Worm (Caenorhabditis elegans): Measurements from ENCODE around the gene lpr-6.

Gene lpr-6

ce11 chrX:11057028-11057427, 2.8 kb upstream of the lpr-6 start, which contains the start of gene lpr-3:
Gene lpr-3, plus strand, starts transcription at chrX:11057401.
- no peak for TF ChIP-seq tbx-7 (tag; optimal IDR thresholded peaks at IDR 0.05)
- TF ChIP-seq T23F11.4 (GFP tag; optimal IDR thresholded peaks at IDR 0.05) = no peak
- TF ChIP-seq npax-4 (tag; optimal IDR thresholded peaks at IDR 0.05) = no peak
- TF ChIP-seq unc-55 (GFP tag; optimal IDR thresholded peaks at IDR 0.05) = peak; percentile 63
- no peak for TF ChIP-seq unc-42 (tag; optimal IDR thresholded peaks at IDR 0.05)
- TF ChIP-seq ceh-45 (GFP tag; IDR thresholded peaks at IDR 0.05) = no peak
- TF ChIP-seq nfya-1 (tag; optimal IDR thresholded peaks at IDR 0.05) = peak; percentile 54
- TF ChIP-seq Y22D7AL.16 (tag; optimal IDR thresholded peaks at IDR 0.05) = no peak
- peak; percentile 74 for TF ChIP-seq rnt-1 (tag; optimal IDR thresholded peaks at IDR 0.05)
- TF ChIP-seq pros-1 (tag; optimal IDR thresholded peaks at IDR 0.05) = peak; percentile 0
- TF ChIP-seq hlh-8 (tag; optimal IDR thresholded peaks at IDR 0.05) = no peak
- TF ChIP-seq elt-2 (tag; optimal IDR thresholded peaks at IDR 0.05) = no peak
- no peak for TF ChIP-seq fkh-10 (GFP tag; optimal IDR thresholded peaks at IDR 0.05)
- peak; percentile 4 for TF ChIP-seq ceh-31 (tag; optimal IDR thresholded peaks at IDR 0.05)
- TF ChIP-seq elt-4 (tag; optimal IDR thresholded peaks at IDR 0.05) = no peak

ce11 chrX:11060940-11061339, 1.1 kb downstream of the lpr-6 start:
- TF ChIP-seq ceh-30 (tag; optimal IDR thresholded peaks at IDR 0.05) (no peak), ceh-9 (tag; optimal IDR thresholded peaks at IDR 0.05) (no peak), K02D7.2 (tag; optimal IDR thresholded peaks at IDR 0.05) (no peak), odd-2 (tag; optimal IDR thresholded peaks at IDR 0.05) (no peak), ceh-2 (tag; optimal IDR thresholded peaks at IDR 0.05) (no peak), lin-11 (tag; optimal IDR thresholded peaks at IDR 0.05) (no peak), gmeb-2 (tag; optimal IDR thresholded peaks at IDR 0.05) (no peak), ceh-18 (tag; optimal IDR thresholded peaks at IDR 0.05) (no peak), hlh-30 (tag; optimal IDR thresholded peaks at IDR 0.05; ENCODE audit: insufficient read depth) (no peak), unc-3 (GFP tag; conservative IDR thresholded peaks at IDR 0.05) (no peak), unc-3 (tag; optimal IDR thresholded peaks at IDR 0.05) (no peak), che-1 (tag; optimal IDR thresholded peaks at IDR 0.05) (no peak), ceh-24 (tag; optimal IDR thresholded peaks at IDR 0.05) (no peak), elt-4 (tag; optimal IDR thresholded peaks at IDR 0.05) (no peak)

ce11 chrX:11061904-11062303, 2.1 kb downstream of the lpr-6 start, which contains the start of gene lpr-5:
Gene lpr-5, plus strand, starts transcription at chrX:11062123.
- TF ChIP-seq T23F11.4 (GFP tag; optimal IDR thresholded peaks at IDR 0.05) (no peak), Y22D7AL.16 (tag; optimal IDR thresholded peaks at IDR 0.05) (no peak), hlh-13 (GFP tag; optimal IDR thresholded peaks at IDR 0.05) (no peak), nhr-11 (tag; optimal IDR thresholded peaks at IDR 0.05) (no peak), F13H6.1 (tag; optimal IDR thresholded peaks at IDR 0.05) (no peak), ceh-45 (GFP tag; IDR thresholded peaks at IDR 0.05) (no peak)

- TF ChIP-seq ahr-1 (tag; optimal IDR thresholded peaks at IDR 0.05) (no peak), ceh-9 (tag; optimal IDR thresholded peaks at IDR 0.05) (no peak), ceh-30 (tag; optimal IDR thresholded peaks at IDR 0.05) (no peak), unc-55 (GFP tag; optimal IDR thresholded peaks at IDR 0.05) (peak; percentile 21), ref-2 (tag; optimal IDR thresholded peaks at IDR 0.05) (peak; percentile 17), hlh-6 (tag; optimal IDR thresholded peaks at IDR 0.05) (no peak), ama-1 (optimal IDR thresholded peaks at IDR 0.05) (no peak), mec-3 (tag; optimal IDR thresholded peaks at IDR 0.05; ENCODE audit: borderline replicate concordance) (no peak), unc-3 (GFP tag; conservative IDR thresholded peaks at IDR 0.05) (no peak), unc-3 (tag; optimal IDR thresholded peaks at IDR 0.05) (no peak), gmeb-2 (tag; optimal IDR thresholded peaks at IDR 0.05) (no peak), F13H6.1 (tag; optimal IDR thresholded peaks at IDR 0.05) (no peak), K09A11.1 (tag; optimal IDR thresholded peaks at IDR 0.05; ENCODE audit: insufficient read depth) (no peak), sox-2 (GFP tag; IDR thresholded peaks at IDR 0.05) (no peak), ceh-19 (GFP tag; optimal IDR thresholded peaks at IDR 0.05) (no peak), ets-4 (tag; optimal IDR thresholded peaks at IDR 0.05) (no peak)
Observed at ce11 chrX:11064799-11065198, 5.0 kb downstream of the lpr-6 start, which contains the start of gene lpr-4. Gene lpr-4, plus strand, starts transcription at chrX:11065126.
